Fruit fly (Drosophila melanogaster) whole organism, embryonic: Measurements from ENCODE around the gene Tomosyn.

Experiments
- Aef1 ChIP-seq: fragments of 200-800 bp; sonication (Bioruptor generic); IDR thresholded peaks from 3 replicates; pipeline ENCODE4 v1.3.6; 2022; ENCODE audit warnings: missing biosample characterization, missing genetic modification characterization
- Blimp-1 ChIP-seq: fragments of 200-800 bp; sonication (Bioruptor generic); optimal IDR thresholded peaks from 3 replicates; lab custom pipeline; 2018; ENCODE audit warnings: missing biosample characterization, missing genetic modification characterization, mild to moderate bottlenecking, moderate library complexity, missing genetic modification reagents
- CG10147 ChIP-seq: fragments of 200-800 bp; sonication (Bioruptor generic); optimal IDR thresholded peaks from 2 replicates; lab custom pipeline; 2019; ENCODE audit warnings: missing biosample characterization, mild to moderate bottlenecking, missing genetic modification characterization, moderate library complexity
- CG10274 ChIP-seq: fragments of 200-800 bp; sonication (Bioruptor generic); optimal IDR thresholded peaks from 3 replicates; lab custom pipeline; 2017; ENCODE audit warnings: missing biosample characterization, mild to moderate bottlenecking, missing genetic modification characterization
- CG11247 ChIP-seq: fragments of 200-800 bp; sonication (Bioruptor generic); IDR thresholded peaks from 2 replicates; pipeline ENCODE4 v1.3.6; 2022; ENCODE audit warnings: missing biosample characterization, missing genetic modification characterization
- CG11695 ChIP-seq: fragments of 200-800 bp; sonication (Bioruptor generic); IDR thresholded peaks from 3 replicates; pipeline ENCODE4 v1.3.6; 2022; ENCODE audit warnings: missing biosample characterization, missing genetic modification characterization
- CG13123 ChIP-seq: fragments of 200-800 bp; sonication (Bioruptor generic); optimal IDR thresholded peaks from 2 replicates; lab custom pipeline; 2016; ENCODE audit warnings: missing biosample characterization, missing genetic modification characterization
- CG1602 ChIP-seq: fragments of 200-800 bp; sonication (Bioruptor generic); optimal IDR thresholded peaks from 3 replicates; lab custom pipeline; 2016; ENCODE audit warnings: missing biosample characterization, missing genetic modification characterization
- CG16813 ChIP-seq: fragments of 200-800 bp; sonication (Bioruptor generic); IDR thresholded peaks from 3 replicates; pipeline ENCODE4 v1.3.6; 2022; ENCODE audit warnings: missing biosample characterization, missing genetic modification characterization; ENCODE audit not compliant: partially characterized antibody
- CG18476 ChIP-seq: fragments of 200-800 bp; sonication (Bioruptor generic); optimal IDR thresholded peaks from 2 replicates; lab custom pipeline; 2016; ENCODE audit warnings: missing biosample characterization, mild to moderate bottlenecking, missing genetic modification characterization
- CG18599 ChIP-seq: fragments of 200-800 bp; sonication (Bioruptor generic); optimal IDR thresholded peaks from 3 replicates; lab custom pipeline; 2017; ENCODE audit warnings: missing biosample characterization, missing genetic modification characterization, mild to moderate bottlenecking, moderate library complexity, missing genetic modification reagents
- CG2875 ChIP-seq: fragments of 200-800 bp; sonication (Bioruptor generic); optimal IDR thresholded peaks from 2 replicates; lab custom pipeline; 2017; ENCODE audit warnings: missing biosample characterization, mild to moderate bottlenecking, missing genetic modification characterization, missing genetic modification reagents
- CG31365 ChIP-seq: fragments of 200-800 bp; sonication (Bioruptor generic); optimal IDR thresholded peaks from 2 replicates; lab custom pipeline; 2018; ENCODE audit warnings: missing biosample characterization, mild to moderate bottlenecking, missing genetic modification characterization
- CG3838 ChIP-seq: fragments of 200-800 bp; sonication (Bioruptor generic); optimal IDR thresholded peaks from 3 replicates; lab custom pipeline; 2016; ENCODE audit warnings: missing biosample characterization, missing genetic modification characterization
- CG6813 ChIP-seq: fragments of 200-800 bp; sonication (Bioruptor generic); optimal IDR thresholded peaks from 2 replicates; lab custom pipeline; 2017; ENCODE audit warnings: missing biosample characterization, missing genetic modification characterization, mild to moderate bottlenecking, moderate library complexity, missing genetic modification reagents
- CG8924 ChIP-seq: fragments of 200-800 bp; optimal IDR thresholded peaks from 3 replicates; lab custom pipeline; 2019; ENCODE audit warnings: missing biosample characterization, mild to moderate bottlenecking, missing genetic modification characterization, moderate library complexity
- CHES-1-like ChIP-seq: fragments of 200-800 bp; sonication (Bioruptor generic); optimal IDR thresholded peaks from 2 replicates; lab custom pipeline; 2016; ENCODE audit warnings: missing biosample characterization, missing genetic modification characterization
- CrebB ChIP-seq: fragments of 200-800 bp; sonication (Bioruptor generic); optimal IDR thresholded peaks from 3 replicates; lab custom pipeline; 2018; ENCODE audit warnings: missing biosample characterization, mild to moderate bottlenecking, missing genetic modification characterization
- Dek ChIP-seq: fragments of 200-800 bp; sonication (Bioruptor generic); optimal IDR thresholded peaks from 3 replicates; lab custom pipeline; 2019; ENCODE audit warnings: missing biosample characterization, mild to moderate bottlenecking, missing genetic modification characterization, moderate library complexity
- Doc2 ChIP-seq: fragments of 200-800 bp; sonication (Bioruptor generic); IDR thresholded peaks from 2 replicates; pipeline ENCODE4 v1.3.6; 2022; ENCODE audit warnings: missing biosample characterization, missing genetic modification characterization
- Jarid2 ChIP-seq: fragments of 200-800 bp; sonication (Bioruptor generic); optimal IDR thresholded peaks from 3 replicates; lab custom pipeline; 2017; ENCODE audit warnings: mild to moderate bottlenecking, missing biosample characterization, missing genetic modification reagents, missing genetic modification characterization
- Lhr ChIP-seq: fragments of 200-800 bp; sonication (Bioruptor generic); optimal IDR thresholded peaks from 3 replicates; lab custom pipeline; 2017; ENCODE audit warnings: mild to moderate bottlenecking, missing biosample characterization, missing genetic modification reagents, missing genetic modification characterization
- Lim3 ChIP-seq: fragments of 200-800 bp; sonication (Bioruptor generic); IDR thresholded peaks from 2 replicates; pipeline ENCODE4 v1.3.6; 2022; ENCODE audit warnings: missing biosample characterization, missing genetic modification characterization
- Mes4 ChIP-seq: fragments of 200-800 bp; sonication (Bioruptor generic); optimal IDR thresholded peaks from 2 replicates; lab custom pipeline; 2016; ENCODE audit warnings: missing biosample characterization, missing genetic modification characterization
- Mrtf ChIP-seq: fragments of 200-800 bp; sonication (Bioruptor generic); IDR thresholded peaks from 3 replicates; pipeline ENCODE4 v1.3.6; 2022; ENCODE audit warnings: missing biosample characterization, missing genetic modification characterization
- Stat92E ChIP-seq, 3 experiments: fragments of >200 bp in 2 of 3; fragments of 200-800 bp in 1 of 3; sonication (Bioruptor generic) in 1 of 3; optimal IDR thresholded peaks; 2 replicates each; lab custom pipeline; 2017 to 2019; ENCODE audit warnings: missing biosample characterization in 3 of 3, missing genetic modification characterization in 3 of 3, mild to moderate bottlenecking in 1 of 3, moderate library complexity in 1 of 3
- caup ChIP-seq: fragments of 200-800 bp; sonication (Bioruptor generic); optimal IDR thresholded peaks from 3 replicates; lab custom pipeline; 2017; ENCODE audit warnings: missing biosample characterization, mild to moderate bottlenecking, missing genetic modification characterization, moderate library complexity; ENCODE audit not compliant: severe bottlenecking
- chinmo ChIP-seq: fragments of 200-800 bp; sonication (Bioruptor generic); IDR thresholded peaks from 4 replicates; pipeline ENCODE4 v1.3.6; 2022; ENCODE audit warnings: missing biosample characterization, missing genetic modification characterization; ENCODE audit not compliant: partially characterized antibody
- chn ChIP-seq: fragments of 200-800 bp; sonication (Bioruptor generic); optimal IDR thresholded peaks from 2 replicates; lab custom pipeline; 2016; ENCODE audit warnings: missing biosample characterization, missing genetic modification characterization
- dmrt99B ChIP-seq: fragments of 200-800 bp; sonication (Bioruptor generic); optimal IDR thresholded peaks from 2 replicates; lab custom pipeline; 2018; ENCODE audit warnings: missing biosample characterization, mild to moderate bottlenecking, missing genetic modification characterization, moderate library complexity
- fd102C ChIP-seq: fragments of 200-800 bp; sonication (Bioruptor generic); optimal IDR thresholded peaks from 2 replicates; lab custom pipeline; 2018; ENCODE audit warnings: missing biosample characterization, mild to moderate bottlenecking, missing genetic modification characterization, moderate library complexity
- gem ChIP-seq: fragments of 200-800 bp; sonication (Bioruptor generic); optimal IDR thresholded peaks from 2 replicates; lab custom pipeline; 2019; ENCODE audit warnings: missing biosample characterization, mild to moderate bottlenecking, missing genetic modification characterization, moderate library complexity
- insv ChIP-seq, 2 experiments: fragments of 200-800 bp; sonication (Bioruptor generic); optimal IDR thresholded peaks; 3 replicates each; lab custom pipeline; 2016 to 2018; ENCODE audit warnings: missing biosample characterization in 2 of 2, missing genetic modification characterization in 2 of 2
- lmd ChIP-seq: fragments of 200-800 bp; sonication (Bioruptor generic); IDR thresholded peaks from 2 replicates; pipeline ENCODE4 v1.3.6; 2022; ENCODE audit warnings: missing biosample characterization, missing genetic modification characterization
- luna ChIP-seq: fragments of 200-800 bp; sonication (Bioruptor generic); optimal IDR thresholded peaks from 2 replicates; lab custom pipeline; 2016; ENCODE audit warnings: missing biosample characterization, missing genetic modification characterization
- mam ChIP-seq: fragments of 200-800 bp; sonication (Bioruptor generic); optimal IDR thresholded peaks from 3 replicates; lab custom pipeline; 2016; ENCODE audit warnings: missing biosample characterization, missing genetic modification characterization
- mirr ChIP-seq: fragments of 200-800 bp; sonication (Bioruptor generic); optimal IDR thresholded peaks from 3 replicates; lab custom pipeline; 2018; ENCODE audit warnings: missing biosample characterization, mild to moderate bottlenecking, missing genetic modification characterization
- schlank ChIP-seq: fragments of 200-800 bp; sonication (Bioruptor generic); optimal IDR thresholded peaks from 2 replicates; lab custom pipeline; 2018; ENCODE audit warnings: missing biosample characterization, mild to moderate bottlenecking, missing genetic modification characterization
- sens ChIP-seq: fragments of 200-800 bp; sonication (Bioruptor generic); peaks from one replicate; lab custom pipeline; 2016; ENCODE audit warnings: missing biosample characterization, missing genetic modification characterization
- sisA ChIP-seq: fragments of 200-800 bp; sonication (Bioruptor generic); IDR thresholded peaks from 2 replicates; pipeline ENCODE4 v1.3.6; 2022; ENCODE audit warnings: missing biosample characterization, missing genetic modification characterization
- sna ChIP-seq: fragments of 200-800 bp; sonication (Bioruptor generic); IDR thresholded peaks from 2 replicates; pipeline ENCODE4 v1.3.6; 2022; ENCODE audit warnings: missing biosample characterization, missing genetic modification characterization; ENCODE audit not compliant: partially characterized antibody
- sob ChIP-seq: fragments of 200-800 bp; sonication (Bioruptor generic); IDR thresholded peaks from 2 replicates; pipeline ENCODE4 v1.3.6; 2022; ENCODE audit warnings: missing biosample characterization, missing genetic modification characterization
- unpg ChIP-seq: fragments of 200-800 bp; sonication (Bioruptor generic); optimal IDR thresholded peaks from 3 replicates; lab custom pipeline; 2018; ENCODE audit warnings: missing biosample characterization, mild to moderate bottlenecking, missing genetic modification characterization, moderate library complexity
- usp ChIP-seq: fragments of >200 bp; optimal IDR thresholded peaks from 2 replicates; lab custom pipeline; 2017; ENCODE audit warnings: missing biosample characterization, missing genetic modification characterization
- vnd ChIP-seq: fragments of 200-800 bp; sonication (Bioruptor generic); IDR thresholded peaks from 3 replicates; pipeline ENCODE4 v1.3.6; 2022; ENCODE audit warnings: missing biosample characterization, missing genetic modification characterization; ENCODE audit not compliant: partially characterized antibody
- z ChIP-seq: fragments of 200-800 bp; sonication (Bioruptor generic); IDR thresholded peaks from 3 replicates; pipeline ENCODE4 v1.3.6; 2022; ENCODE audit warnings: missing biosample characterization, missing genetic modification characterization
- zen ChIP-seq: fragments of 200-800 bp; sonication (Bioruptor generic); optimal IDR thresholded peaks from 3 replicates; lab custom pipeline; 2018; ENCODE audit warnings: missing biosample characterization, mild to moderate bottlenecking, missing genetic modification characterization, moderate library complexity
- zfh1 ChIP-seq: fragments of 200-800 bp; sonication (Bioruptor generic); IDR thresholded peaks from 3 replicates; pipeline ENCODE4 v1.3.6; 2022; ENCODE audit warnings: missing biosample characterization, missing genetic modification characterization

Gene Tomosyn

DNA sequence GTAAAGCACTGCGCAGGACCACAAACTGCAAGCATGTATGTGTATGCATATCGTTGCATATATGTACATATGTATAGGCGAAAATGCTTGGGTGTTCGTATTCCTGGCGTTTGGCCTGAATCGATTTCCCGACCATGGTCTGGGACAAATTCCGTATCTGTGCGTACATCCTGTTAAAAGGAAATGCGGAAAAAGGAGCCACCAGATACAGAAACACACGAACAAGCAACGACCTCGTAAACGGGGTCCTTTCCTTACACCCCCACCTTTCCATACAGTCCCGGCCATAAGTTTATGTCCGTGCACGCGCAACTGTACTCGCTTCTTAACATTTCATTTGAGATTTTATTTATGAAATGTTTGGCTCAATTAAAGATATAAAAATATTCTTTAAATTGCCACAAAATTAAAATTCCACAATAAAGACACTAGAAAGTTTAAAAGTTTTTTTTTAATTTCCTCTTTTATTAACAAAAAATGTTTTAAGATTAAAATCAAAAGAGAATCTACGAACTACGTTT lies 47.5 kb upstream of the Tomosyn start (continued):
- no peak for TF ChIP-seq CG11247 (GFP tag; lab: Robert Waterston, UW)
- TF ChIP-seq Doc2 = no peak
- TF ChIP-seq zen (tag; lab: Kevin White, UChicago) = no peak
- no peak for TF ChIP-seq insv (GFP tag; optimal IDR thresholded peaks at IDR 0.05; lab: Kevin White, UChicago)
- no peak for TF ChIP-seq Stat92E (GFP tag; optimal IDR thresholded peaks at IDR 0.05; lab: Kevin White, UChicago)
- no peak for TF ChIP-seq CG11695
- no peak for TF ChIP-seq Dek (tag; lab: Kevin White, UChicago)
- TF ChIP-seq sna = no peak
- peak; percentile 20 for TF ChIP-seq dmrt99B (tag; lab: Kevin White, UChicago)
- no peak for TF ChIP-seq CG3838 (GFP tag; lab: Kevin White, UChicago)
- TF ChIP-seq CG18599 (GFP tag; lab: Kevin White, UChicago) = peak; percentile 60
- TF ChIP-seq chinmo (GFP tag; lab: Robert Waterston, UW) = 0 out of 4 replicates have a peak, but pooled peaks have one; percentile 44
- no peak for TF ChIP-seq usp (GFP tag; lab: Kevin White, UChicago)
- TF ChIP-seq caup (GFP tag; lab: Kevin White, UChicago) = no peak
- TF ChIP-seq CG10147 (GFP tag; lab: Kevin White, UChicago) = no peak
- TF ChIP-seq sisA (GFP tag; lab: Robert Waterston, UW) = no peak
- no peak for TF ChIP-seq CG2875 (GFP tag; lab: Kevin White, UChicago)
- no peak for TF ChIP-seq Blimp-1 (GFP tag; lab: Kevin White, UChicago)
- TF ChIP-seq Mrtf (GFP tag; lab: Robert Waterston, UW) = no peak
- no peak for TF ChIP-seq Lhr
- no peak for TF ChIP-seq luna
- TF ChIP-seq Jarid2 (GFP tag; lab: Kevin White, UChicago) = no peak
- no peak for TF ChIP-seq chn (GFP tag; lab: Kevin White, UChicago)
- TF ChIP-seq CG8924 = no peak
- TF ChIP-seq CG18476 (GFP tag; lab: Kevin White, UChicago) = peak; percentile 3
- no peak for TF ChIP-seq CG6813 (GFP tag; lab: Kevin White, UChicago)
- TF ChIP-seq vnd = no peak

DNA sequence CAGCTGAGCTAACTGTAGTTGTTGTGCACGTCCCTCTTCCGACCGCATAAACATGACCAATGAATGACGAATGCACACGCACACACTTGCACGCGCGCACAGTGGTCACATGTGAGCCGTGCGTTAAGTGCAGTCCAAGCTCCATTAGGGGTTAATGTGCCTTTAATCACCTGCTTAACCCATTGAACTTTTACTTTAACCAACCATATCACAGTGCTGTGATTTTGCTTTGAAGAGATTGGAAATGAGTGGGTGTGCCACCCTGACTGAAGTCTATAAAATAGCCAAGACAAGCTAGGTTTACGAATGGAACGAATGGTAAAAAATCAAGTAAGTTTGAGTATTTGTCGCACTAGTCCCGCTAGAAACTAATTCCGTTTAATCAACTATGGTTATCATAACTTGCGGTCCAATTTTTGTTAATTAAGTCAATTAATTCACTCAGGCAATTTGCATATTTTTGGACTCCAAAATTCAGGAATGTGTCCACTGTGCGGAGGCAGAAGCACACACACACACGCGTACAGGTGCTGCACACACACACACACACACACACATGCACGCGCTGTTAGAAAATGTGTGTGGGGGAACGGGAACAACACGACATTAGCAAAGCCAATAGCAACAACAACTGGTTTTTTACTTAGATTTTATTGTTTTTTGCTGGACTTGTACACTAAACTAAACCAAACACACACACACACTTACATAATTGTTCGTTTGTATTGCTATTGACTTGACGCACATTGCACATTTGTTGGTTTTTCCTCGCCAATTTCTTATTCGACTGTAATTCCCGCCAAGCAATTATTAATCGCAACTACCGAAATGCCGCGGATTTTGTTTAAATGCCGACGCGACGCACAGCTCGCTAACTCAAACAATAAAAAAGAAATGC lies 39.9 kb upstream of the Tomosyn start:
- TF ChIP-seq gem (tag; lab: Kevin White, UChicago) = peak; percentile 70
- TF ChIP-seq CG1602 (GFP tag; lab: Kevin White, UChicago) = peak; percentile 22
- no peak for TF ChIP-seq zfh1
- no peak for TF ChIP-seq z (GFP tag; lab: Robert Waterston, UW)
- peak; percentile 41; the same call in 2 of the 3 replicates for TF ChIP-seq CG16813 (GFP tag; lab: Robert Waterston, UW)
- TF ChIP-seq CHES-1-like (GFP tag; lab: Kevin White, UChicago) = peak; percentile 55
- TF ChIP-seq Mes4 (GFP tag; lab: Kevin White, UChicago) = peak; percentile 45
- no peak for TF ChIP-seq fd102C (GFP tag; lab: Kevin White, UChicago)
- peak; percentile 93 for TF ChIP-seq sens (GFP tag; lab: Kevin White, UChicago)
- no peak for TF ChIP-seq CG31365
- no peak for TF ChIP-seq mirr (GFP tag; lab: Kevin White, UChicago)
- no peak for TF ChIP-seq Aef1 (GFP tag; lab: Robert Waterston, UW)
- TF ChIP-seq chinmo (GFP tag; lab: Robert Waterston, UW) = peak; percentile 82; the same call in 3 of the 4 replicates
- TF ChIP-seq lmd (GFP tag; lab: Robert Waterston, UW) = no peak
- TF ChIP-seq unpg (GFP tag; lab: Kevin White, UChicago) = peak; percentile 38
- TF ChIP-seq CG10274 = peak; percentile 44
- no peak for TF ChIP-seq CrebB (tag; lab: Kevin White, UChicago)
- TF ChIP-seq Lim3 (GFP tag; lab: Robert Waterston, UW) = no peak
- no peak for TF ChIP-seq schlank (tag; lab: Kevin White, UChicago)
- peak; percentile 21 for TF ChIP-seq mam
- no peak for TF ChIP-seq sob (GFP tag; lab: Robert Waterston, UW)
- TF ChIP-seq CG13123 (GFP tag; lab: Kevin White, UChicago) = peak; percentile 27
